Fruit fly (Drosophila melanogaster): ENCODE measurements around the gene CG31898.

dm6 chr2L:8438052-8438451, 37.8 kb downstream of the CG31898 start, which contains the start of gene mus201:
- TF ChIP-seq CTCF (optimal IDR thresholded peaks at IDR 0.05) (no peak), CG8478 (optimal IDR thresholded peaks at IDR 0.05) (no peak)

All from S2 (cell line).